Fruit fly (Drosophila melanogaster) whole organism, prepupa: Measurements from ENCODE around the gene CG11000.

ENCODE experiments used
- CG11294 ChIP-seq: fragments of 200-800 bp; sonication (Bioruptor generic); IDR thresholded peaks from 2 replicates; pipeline ENCODE4 v1.3.6; 2022; ENCODE audit warnings: missing biosample characterization, missing genetic modification characterization
- CG31627 ChIP-seq: fragments of 200-800 bp; sonication (Bioruptor generic); optimal IDR thresholded peaks from 3 replicates; lab custom pipeline; 2016; ENCODE audit warnings: missing biosample characterization, missing genetic modification characterization
- CG34406 ChIP-seq: fragments of 200-800 bp; sonication (Bioruptor generic); optimal IDR thresholded peaks from 3 replicates; lab custom pipeline; 2016; ENCODE audit warnings: missing biosample characterization, missing genetic modification characterization
- CG7368 ChIP-seq: fragments of 200-800 bp; sonication (Bioruptor generic); optimal IDR thresholded peaks from 3 replicates; lab custom pipeline; 2016; ENCODE audit warnings: missing biosample characterization, missing genetic modification characterization

DNA sequence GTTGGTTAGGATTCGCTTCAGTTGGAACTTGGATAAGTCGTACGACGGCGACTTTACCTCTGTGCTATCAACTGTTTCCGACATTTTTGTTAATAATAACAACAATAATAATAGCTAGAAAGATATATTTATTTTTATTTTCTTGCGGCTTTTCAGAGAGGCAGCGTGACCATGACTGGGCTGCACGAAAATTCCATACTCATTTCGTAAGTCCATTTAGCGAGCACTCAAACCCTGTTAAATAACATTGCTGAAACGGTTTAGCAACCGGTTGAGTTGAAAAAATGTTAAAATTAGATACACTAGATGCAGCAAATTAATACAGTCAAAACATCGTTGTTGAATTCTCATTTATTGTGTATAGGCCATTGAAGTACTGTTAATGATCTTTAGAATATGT is 47.5 kb upstream of the CG11000 start, which contains the start of gene Dcps:
- no peak for TF ChIP-seq CG7368 (GFP tag; lab: Kevin White, UChicago)
- no peak for TF ChIP-seq CG31627
- TF ChIP-seq CG11294: no peak
- TF ChIP-seq CG34406: no peak
